Fruit fly (Drosophila melanogaster): ENCODE data around the gene pinta.

The pinta gene

DNA sequence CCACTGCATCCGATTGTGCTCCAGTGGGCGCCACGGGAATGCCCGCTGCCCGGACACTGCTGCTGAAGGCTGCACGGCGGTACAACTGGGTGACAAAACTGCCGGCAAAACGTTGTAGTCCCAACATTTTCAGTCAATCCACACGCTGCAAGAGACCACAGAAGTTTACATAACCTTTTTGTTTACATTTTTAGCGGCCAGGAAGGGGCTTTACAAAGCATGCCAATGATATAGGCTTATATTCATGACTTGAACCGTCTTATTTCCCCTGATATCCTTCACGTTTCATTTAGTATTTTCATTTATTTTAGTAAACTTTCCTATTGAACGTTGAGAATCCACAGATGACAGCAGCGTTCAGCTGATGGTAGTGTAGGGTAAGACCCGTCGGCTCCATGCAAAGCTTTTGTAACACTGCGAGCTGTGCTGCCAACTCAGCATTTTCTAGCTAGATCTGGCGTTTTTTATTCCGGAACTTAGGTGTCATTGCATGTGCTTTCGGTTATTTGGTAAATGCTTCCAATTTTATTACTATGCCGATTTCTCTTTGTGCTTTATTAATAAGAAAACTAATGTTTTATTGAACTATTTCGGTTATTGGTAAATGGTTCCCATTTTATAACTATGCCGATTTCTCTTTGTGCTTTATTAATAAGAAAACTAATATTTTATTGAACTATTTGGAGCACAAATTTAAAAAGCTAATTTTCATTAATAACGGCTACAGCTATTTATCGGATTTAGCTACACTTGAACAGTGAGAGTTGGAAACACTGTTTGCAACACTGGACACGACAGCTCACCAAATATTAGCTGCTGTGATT, 14.0 kb downstream of the pinta start, which contains the start of the genes CG13850 and lqfR (continued):
- TF ChIP-seq jing (GFP tag; optimal IDR thresholded peaks at IDR 0.05) (no peak), stwl (tag; optimal IDR thresholded peaks at IDR 0.05) (peak; percentile 66), CG10321 (GFP tag; IDR thresholded peaks at IDR 0.05) (0 out of 2 replicates have a peak, but pooled peaks have one; percentile 4), en (GFP tag; optimal IDR thresholded peaks at IDR 0.05) (peak; percentile 54), Hmx (GFP tag; optimal IDR thresholded peaks at IDR 0.05) (peak; percentile 53), ap (GFP tag; IDR thresholded peaks at IDR 0.05) (no peak), CG12071 (GFP tag; optimal IDR thresholded peaks at IDR 0.05) (no peak), Opbp (GFP tag; IDR thresholded peaks at IDR 0.05; ENCODE audit: partially characterized antibody) (no peak), Dref (GFP tag; IDR thresholded peaks at IDR 0.05) (peak; percentile 36; the same call in 1 of the 2 replicates), HLH54F (GFP tag; optimal IDR thresholded peaks at IDR 0.05) (peak; percentile 90), Xbp1 (GFP tag; optimal IDR thresholded peaks at IDR 0.05) (peak; percentile 84), Spps (tag; optimal IDR thresholded peaks at IDR 0.05) (no peak), psq (GFP tag; optimal IDR thresholded peaks at IDR 0.05) (peak; percentile 8), CG14710 (tag; optimal IDR thresholded peaks at IDR 0.05) (peak; percentile 84), CG17802 (tag; optimal IDR thresholded peaks at IDR 0.05) (peak; percentile 9), gsb-n (tag; optimal IDR thresholded peaks at IDR 0.05) (no peak), NC2α (GFP tag; optimal IDR thresholded peaks at IDR 0.05) (peak; percentile 36), Hr51 (GFP tag; optimal IDR thresholded peaks at IDR 0.05) (peak in 1 of 2 experiments; percentile 80), gcm2 (GFP tag; optimal IDR thresholded peaks at IDR 0.05) (peak; percentile 60), YL-1 (GFP tag; optimal IDR thresholded peaks at IDR 0.05) (peak; percentile 71), CG4424 (GFP tag; optimal IDR thresholded peaks at IDR 0.05) (peak; percentile 84), gro (GFP tag; optimal IDR thresholded peaks at IDR 0.05) (peak; percentile 48), gfzf (GFP tag; optimal IDR thresholded peaks at IDR 0.05) (peak; percentile 28), crol (GFP tag; IDR thresholded peaks at IDR 0.05) (no peak), CG4854 (GFP tag; optimal IDR thresholded peaks at IDR 0.05) (peak; percentile 79), prd (optimal IDR thresholded peaks at IDR 0.05) (no peak), prd (GFP tag; IDR thresholded peaks at IDR 0.05) (peak; percentile 60; the same call in 2 of the 3 replicates), usp (GFP tag; optimal IDR thresholded peaks at IDR 0.05) (no peak), CG11085 (GFP tag; IDR thresholded peaks at IDR 0.05) (peak; percentile 40; the same call in 1 of the 2 replicates), Side (GFP tag; optimal IDR thresholded peaks at IDR 0.05) (peak; percentile 66), tgo (GFP tag; IDR thresholded peaks at IDR 0.05) (peak; percentile 57; the same call in 2 of the 3 replicates), Elba2 (GFP tag; optimal IDR thresholded peaks at IDR 0.05) (peak; percentile 71), CG31224 (GFP tag; IDR thresholded peaks at IDR 0.05) (peak; percentile 41; the same call in 1 of the 2 replicates), pros (GFP tag; optimal IDR thresholded peaks at IDR 0.05) (no peak), CG13123 (GFP tag; optimal IDR thresholded peaks at IDR 0.05) (peak; percentile 63), Ssrp (tag; optimal IDR thresholded peaks at IDR 0.05) (peak; percentile 60), CG10959 (GFP tag; IDR thresholded peaks at IDR 0.05) (no peak), CHES-1-like (GFP tag; optimal IDR thresholded peaks at IDR 0.05) (peak; percentile 64), sisA (GFP tag; IDR thresholded peaks at IDR 0.05) (peak; percentile 58), CG18011 (GFP tag; optimal IDR thresholded peaks at IDR 0.05) (peak; percentile 36), CG11723 (GFP tag; optimal IDR thresholded peaks at IDR 0.05) (peak; percentile 58), Ptx1 (GFP tag; IDR thresholded peaks at IDR 0.05) (peak; percentile 77), CG1603 (tag; optimal IDR thresholded peaks at IDR 0.05) (peak; percentile 3), Sox102F (GFP tag; optimal IDR thresholded peaks at IDR 0.05) (no peak), CrebB (tag; optimal IDR thresholded peaks at IDR 0.05) (no peak), CG30403 (GFP tag; optimal IDR thresholded peaks at IDR 0.05) (peak; percentile 91), insv (GFP tag; optimal IDR thresholded peaks at IDR 0.05) (peak in 1 of 2 experiments; percentile 16), Bgb (GFP tag; IDR thresholded peaks at IDR 0.05; ENCODE audit: partially characterized antibody) (no peak), CG4730 (GFP tag; IDR thresholded peaks at IDR 0.05) (no peak)
